Worm (Caenorhabditis elegans): ENCODE data around the gene K06A4.2.

- TF ChIP-seq tab-1 (GFP tag; IDR thresholded peaks at IDR 0.05) = no peak
- no peak for TF ChIP-seq flt-1 (GFP tag; IDR thresholded peaks at IDR 0.05)
- no peak for TF ChIP-seq klf-2 (GFP tag; conservative IDR thresholded peaks at IDR 0.05)
Observed at ce11 chrV:9491440-9492160, 7.6 kb downstream of the K06A4.2 start, which contains the start of gene K06A4.7.

Measured in whole organism, midembryonic.